Worm (Caenorhabditis elegans) whole organism, L4/young adult: ENCODE results near the gene srw-133.

Experiments
- W03F9.2 ChIP-seq: fragments of 150-350 bp; optimal IDR thresholded peaks from 2 replicates; lab custom pipeline; 2014; ENCODE audit warnings: missing biosample characterization, missing genetic modification characterization
- dao-5 ChIP-seq: sonication (generic microtip); optimal IDR thresholded peaks from 2 replicates; lab custom pipeline; 2016; ENCODE audit warnings: missing genotype, missing genetic modification characterization, moderate library complexity, missing compliant biosample characterization
- him-1 ChIP-seq: sonication (generic microtip); optimal IDR thresholded peaks from 2 replicates; lab custom pipeline; 2016; ENCODE audit warnings: missing genotype, missing genetic modification reagents, missing genetic modification characterization, missing compliant biosample characterization

- TF ChIP-seq W03F9.2 (tag; lab: Kevin White, UChicago), result no peak
- TF ChIP-seq him-1 (tag; lab: Kevin White, UChicago), result no peak
- no peak for TF ChIP-seq dao-5 (tag; lab: Kevin White, UChicago)
Observed at ce11 chrV:4080546-4080945, 34.0 kb downstream of the srw-133 start.
